Fruit fly (Drosophila melanogaster) whole organism, pupa: ENCODE data around the gene Agxt.

Source experiments
- CG15710 ChIP-seq: fragments of 200-800 bp; sonication (Bioruptor generic); optimal IDR thresholded peaks from 2 replicates; lab custom pipeline; 2018; ENCODE audit warnings: missing biosample characterization, mild to moderate bottlenecking, missing genetic modification characterization, moderate library complexity
- CG17806 ChIP-seq: fragments of 200-800 bp; sonication (Bioruptor generic); optimal IDR thresholded peaks from 2 replicates; lab custom pipeline; 2018; ENCODE audit warnings: missing biosample characterization, mild to moderate bottlenecking, missing genetic modification characterization, moderate library complexity
- CG32121 ChIP-seq: fragments of 200-800 bp; sonication (Bioruptor generic); IDR thresholded peaks from 2 replicates; pipeline ENCODE4 v1.3.6; 2022; ENCODE audit warnings: missing biosample characterization, missing genetic modification characterization
- CG34367 ChIP-seq: fragments of 200-800 bp; sonication (Bioruptor generic); optimal IDR thresholded peaks from 2 replicates; lab custom pipeline; 2018; ENCODE audit warnings: missing biosample characterization, mild to moderate bottlenecking, missing genetic modification characterization
- EcR ChIP-seq: fragments of 200-800 bp; sonication (Bioruptor generic); optimal IDR thresholded peaks from 3 replicates; lab custom pipeline; 2019; ENCODE audit warnings: missing biosample characterization, missing genetic modification characterization, mild to moderate bottlenecking, moderate library complexity, missing genetic modification reagents
- Ets98B ChIP-seq: fragments of 200-800 bp; sonication (Bioruptor generic); IDR thresholded peaks from 2 replicates; pipeline ENCODE4 v1.3.6; 2022; ENCODE audit warnings: missing biosample characterization, missing genetic modification characterization
- Pif1A ChIP-seq: fragments of 200-800 bp; sonication (Bioruptor generic); optimal IDR thresholded peaks from 3 replicates; lab custom pipeline; 2016; ENCODE audit warnings: missing biosample characterization, missing genetic modification characterization
- Pif1B ChIP-seq: fragments of 200-800 bp; sonication (Bioruptor generic); optimal IDR thresholded peaks from 3 replicates; lab custom pipeline; 2016; ENCODE audit warnings: missing biosample characterization, missing genetic modification characterization
- rn ChIP-seq: fragments of 200-800 bp; sonication (Bioruptor generic); IDR thresholded peaks from 2 replicates; pipeline ENCODE4 v1.3.6; 2022; ENCODE audit warnings: missing biosample characterization, missing genetic modification characterization

dm6 chrX:6529179-6529766 is 525 bp downstream of the Agxt start:
- TF ChIP-seq EcR (GFP tag; lab: Kevin White, UChicago), result no peak
- TF ChIP-seq CG15710 (tag; lab: Kevin White, UChicago), result no peak
- no peak for TF ChIP-seq Pif1B (GFP tag; lab: Kevin White, UChicago)
- no peak for TF ChIP-seq CG34367 (tag; lab: Kevin White, UChicago)
- no peak for TF ChIP-seq Pif1A (GFP tag; lab: Kevin White, UChicago)
- TF ChIP-seq Ets98B (GFP tag; lab: Robert Waterston, UW), result no peak
- TF ChIP-seq CG17806 (tag; lab: Kevin White, UChicago), result no peak
- TF ChIP-seq CG32121 (GFP tag; lab: Robert Waterston, UW), result no peak
- no peak for TF ChIP-seq rn (GFP tag; lab: Robert Waterston, UW)
